Worm (Caenorhabditis elegans) whole organism, L4/young adult: ENCODE measurements around the gene tomm-70.

ENCODE experiments used
- W03F9.2 ChIP-seq: fragments of 150-350 bp; optimal IDR thresholded peaks from 2 replicates; lab custom pipeline; 2014; ENCODE audit warnings: missing biosample characterization, missing genetic modification characterization
- dao-5 ChIP-seq: sonication (generic microtip); optimal IDR thresholded peaks from 2 replicates; lab custom pipeline; 2016; ENCODE audit warnings: missing genotype, missing genetic modification characterization, moderate library complexity, missing compliant biosample characterization
- him-1 ChIP-seq: sonication (generic microtip); optimal IDR thresholded peaks from 2 replicates; lab custom pipeline; 2016; ENCODE audit warnings: missing genotype, missing genetic modification reagents, missing genetic modification characterization, missing compliant biosample characterization

ce11 chrIII:8794793-8795192, 40.2 kb upstream of the tomm-70 start:
- TF ChIP-seq him-1 (tag; lab: Kevin White, UChicago) (no peak), dao-5 (no peak), W03F9.2 (tag; lab: Kevin White, UChicago) (no peak)
